Worm (Caenorhabditis elegans) whole organism, young adult: ENCODE measurements around the gene spc-2.

ENCODE experiments used
- F10E7.11 ChIP-seq: sonication (generic microtip); optimal IDR thresholded peaks from 2 replicates; lab custom pipeline; 2017; ENCODE audit warnings: mild to moderate bottlenecking, missing genetic modification characterization, moderate library complexity, missing compliant biosample characterization
- F22D6.2 ChIP-seq: sonication (generic microtip); optimal IDR thresholded peaks from 2 replicates; lab custom pipeline; 2016; ENCODE audit warnings: mild to moderate bottlenecking, missing genetic modification characterization, missing compliant biosample characterization
- F33H1.4 ChIP-seq: fragments of 200-800 bp; sonication (Bioruptor generic); IDR thresholded peaks from 2 replicates; pipeline ENCODE4 v1.3.6; 2022; ENCODE audit warnings: missing genetic modification reagents, missing genetic modification characterization, missing compliant biosample characterization
- F37B4.10 ChIP-seq: fragments of 200-800 bp; sonication (Bioruptor generic); IDR thresholded peaks from 2 replicates; pipeline ENCODE4 v1.3.6; 2022; ENCODE audit warnings: missing genetic modification characterization, missing compliant biosample characterization
- F39B2.1 ChIP-seq: fragments of 200-800 bp; sonication (Bioruptor generic); IDR thresholded peaks from 2 replicates; pipeline ENCODE4 v1.3.6; 2022; ENCODE audit warnings: missing genetic modification reagents, missing genetic modification characterization, missing compliant biosample characterization
- F57A8.1 ChIP-seq: fragments of 200-800 bp; sonication (Bioruptor generic); optimal IDR thresholded peaks from 2 replicates; lab custom pipeline; 2018; ENCODE audit warnings: mild to moderate bottlenecking, missing genetic modification characterization, moderate library complexity, missing compliant biosample characterization
- Y56A3A.18 ChIP-seq: fragments of 200-800 bp; sonication (Bioruptor generic); IDR thresholded peaks from 2 replicates; pipeline ENCODE4 v1.3.6; 2022; ENCODE audit warnings: missing genetic modification reagents, missing genetic modification characterization, missing compliant biosample characterization
- Y79H2A.3 ChIP-seq: fragments of 200-800 bp; sonication (Bioruptor generic); conservative IDR thresholded peaks from 2 replicates; pipeline ENCODE4 v1.3.6; 2022; ENCODE audit warnings: missing genetic modification reagents, missing genetic modification characterization, missing compliant biosample characterization
- ZK185.1 ChIP-seq: sonication (generic microtip); optimal IDR thresholded peaks from 2 replicates; lab custom pipeline; 2016; ENCODE audit warnings: mild to moderate bottlenecking, missing genetic modification characterization, missing compliant biosample characterization; ENCODE audit not compliant: poor library complexity, severe bottlenecking
- ama-1 ChIP-seq, 3 experiments: fragments of 150-350 bp in 1 of 3; sonication (generic microtip) in 2 of 3; optimal IDR thresholded peaks; 2 replicates each; lab custom pipeline; 2014 to 2018; ENCODE audit warnings: missing biosample characterization in 2 of 3, missing genetic modification characterization in 2 of 3, missing genetic modification reagents in 2 of 3
- aptf-2 ChIP-seq: fragments of 200-800 bp; sonication (Bioruptor generic); conservative IDR thresholded peaks from 2 replicates; pipeline ENCODE4 v1.3.6; 2022; ENCODE audit warnings: missing genetic modification reagents, missing genetic modification characterization, missing compliant biosample characterization
- aptf-3 ChIP-seq: fragments of 200-800 bp; sonication (Bioruptor generic); IDR thresholded peaks from 2 replicates; pipeline ENCODE4 v1.3.6; 2022; ENCODE audit warnings: missing genetic modification characterization, missing compliant biosample characterization
- cebp-1 ChIP-seq, 2 experiments: fragments of 200-800 bp in 1 of 2; sonication (Bioruptor generic) in 1 of 2; sonication (generic microtip) in 1 of 2; IDR thresholded peaks in 1 of 2; optimal IDR thresholded peaks in 1 of 2; 2 replicates each; pipeline versions ENCODE4 v1.3.6 to Lab custom; 2017 to 2022; ENCODE audit warnings: missing compliant biosample characterization in 2 of 2, missing genetic modification characterization in 2 of 2, mild to moderate bottlenecking in 1 of 2, missing genetic modification reagents in 1 of 2, moderate library complexity in 1 of 2
- ceh-100 ChIP-seq: fragments of 200-800 bp; sonication (Bioruptor generic); IDR thresholded peaks from 2 replicates; pipeline ENCODE4 v1.3.6; 2022; ENCODE audit warnings: missing genetic modification reagents, missing genetic modification characterization, missing compliant biosample characterization
- efl-1 ChIP-seq: fragments of 150-350 bp; optimal IDR thresholded peaks from 2 replicates; lab custom pipeline; 2014; ENCODE audit warnings: missing biosample characterization, missing genetic modification reagents, missing genetic modification characterization
- ekl-4 ChIP-seq: fragments of 200-800 bp; sonication (Bioruptor generic); IDR thresholded peaks from 2 replicates; pipeline ENCODE4 v1.3.6; 2022; ENCODE audit warnings: missing genetic modification reagents, missing genetic modification characterization, missing compliant biosample characterization
- him-1 ChIP-seq: sonication (generic microtip); optimal IDR thresholded peaks from 2 replicates; lab custom pipeline; 2016; ENCODE audit warnings: missing genotype, missing genetic modification reagents, missing genetic modification characterization, missing compliant biosample characterization
- hsf-1 ChIP-seq: fragments of 200-800 bp; sonication (Bioruptor generic); IDR thresholded peaks from 2 replicates; pipeline ENCODE4 v1.3.6; 2022; ENCODE audit warnings: missing genetic modification reagents, missing genetic modification characterization, missing compliant biosample characterization
- lag-1 ChIP-seq: fragments of 200-800 bp; sonication (Bioruptor generic); IDR thresholded peaks from 2 replicates; pipeline ENCODE4 v1.3.6; 2022; ENCODE audit warnings: missing genetic modification reagents, missing genetic modification characterization, missing compliant biosample characterization
- let-607 ChIP-seq, 2 experiments: fragments of 200-800 bp in 1 of 2; sonication (Bioruptor generic) in 1 of 2; sonication (generic microtip) in 1 of 2; optimal IDR thresholded peaks; 2 replicates each; lab custom pipeline; 2016 to 2018; ENCODE audit warnings: mild to moderate bottlenecking in 2 of 2, missing compliant biosample characterization in 2 of 2, missing genetic modification characterization in 2 of 2, moderate library complexity in 2 of 2, missing genotype in 1 of 2
- madf-3 ChIP-seq: fragments of 200-800 bp; sonication (Bioruptor generic); IDR thresholded peaks from 2 replicates; pipeline ENCODE4 v1.3.6; 2022; ENCODE audit warnings: missing genetic modification reagents, missing genetic modification characterization, missing compliant biosample characterization
- mes-4 ChIP-seq: sonication (generic microtip); optimal IDR thresholded peaks from 2 replicates; lab custom pipeline; 2016; ENCODE audit warnings: missing genotype, missing genetic modification characterization, missing compliant biosample characterization
- mxl-1 ChIP-seq: sonication (generic microtip); optimal IDR thresholded peaks from 2 replicates; lab custom pipeline; 2016; ENCODE audit warnings: missing genetic modification characterization, missing compliant biosample characterization
- nhr-80 ChIP-seq: sonication (generic microtip); optimal IDR thresholded peaks from 2 replicates; lab custom pipeline; 2016; ENCODE audit warnings: missing genetic modification characterization, missing compliant biosample characterization
- pha-4 ChIP-seq: fragments of 150-350 bp; sonication (generic microtip); optimal IDR thresholded peaks from 2 replicates; lab custom pipeline; 2014; ENCODE audit warnings: missing biosample characterization, missing genetic modification reagents, missing genetic modification characterization
- rcor-1 ChIP-seq: fragments of 200-800 bp; sonication (Bioruptor generic); IDR thresholded peaks from 2 replicates; pipeline ENCODE4 v1.3.6; 2022; ENCODE audit warnings: missing genetic modification reagents, missing genetic modification characterization, missing compliant biosample characterization
- rec-8 ChIP-seq, 2 experiments: sonication (generic microtip); optimal IDR thresholded peaks; 2 replicates each; lab custom pipeline; 2016; ENCODE audit warnings: mild to moderate bottlenecking in 2 of 2, missing genetic modification characterization in 2 of 2, missing genetic modification reagents in 2 of 2, missing genotype in 2 of 2, missing biosample characterization in 1 of 2, missing compliant biosample characterization in 1 of 2, moderate library complexity in 1 of 2
- rpc-1 ChIP-seq, 2 experiments: fragments of 150-350 bp in 1 of 2; sonication (generic microtip) in 1 of 2; optimal IDR thresholded peaks; 2 replicates each; lab custom pipeline; 2014 to 2018; ENCODE audit warnings: missing biosample characterization in 1 of 2, missing genetic modification characterization in 1 of 2, missing genetic modification reagents in 1 of 2, missing genotype in 1 of 2
- sea-2 ChIP-seq: fragments of 200-800 bp; sonication (Bioruptor generic); IDR thresholded peaks from 2 replicates; pipeline ENCODE4 v1.3.6; 2022; ENCODE audit warnings: missing genetic modification characterization, missing compliant biosample characterization
- tbp1 ChIP-seq: fragments of 200-800 bp; sonication (Bioruptor generic); optimal IDR thresholded peaks from 2 replicates; lab custom pipeline; 2018; ENCODE audit warnings: mild to moderate bottlenecking, missing genetic modification characterization, missing compliant biosample characterization
- ztf-6 ChIP-seq: fragments of 200-800 bp; sonication (Bioruptor generic); IDR thresholded peaks from 2 replicates; pipeline ENCODE4 v1.3.6; 2022; ENCODE audit warnings: missing genetic modification reagents, missing genetic modification characterization, missing compliant biosample characterization

spc-2 gene

DNA sequence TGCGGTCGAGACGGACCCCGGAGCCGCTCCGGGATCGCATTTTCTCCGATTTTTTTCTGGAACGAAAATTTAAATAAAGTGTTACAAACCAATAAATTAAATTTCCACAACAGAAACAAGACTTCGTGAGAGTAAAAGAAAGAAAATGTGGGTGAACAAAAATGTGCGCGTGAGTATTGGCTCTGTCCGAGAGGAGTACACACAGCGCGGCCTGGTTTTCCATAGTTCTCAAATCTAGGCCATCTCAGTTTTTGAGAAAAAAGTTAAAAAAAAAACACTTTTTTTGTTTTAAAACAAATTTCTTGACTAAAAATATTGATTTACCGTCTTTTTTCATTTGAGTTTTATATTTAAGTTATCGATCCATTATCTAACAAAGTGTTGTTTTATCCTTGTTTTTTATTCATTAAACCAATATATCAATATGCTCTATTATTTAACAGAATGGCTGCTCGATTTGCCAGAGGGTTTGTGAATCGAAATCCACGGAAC lies 37.1 kb upstream of the spc-2 start, which contains the start of the genes C14B9.8 and mrpl-18 (continued):
- no peak for TF ChIP-seq cebp-1 (GFP tag; IDR thresholded peaks at IDR 0.05; lab: Robert Waterston, UW)
- TF ChIP-seq cebp-1 (tag; optimal IDR thresholded peaks at IDR 0.05; lab: Kevin White, UChicago), result no peak
- no peak for TF ChIP-seq sea-2 (GFP tag; lab: Robert Waterston, UW)
- no peak for TF ChIP-seq lag-1 (GFP tag; lab: Robert Waterston, UW)
- no peak for TF ChIP-seq F57A8.1 (GFP tag; lab: Kevin White, UChicago)
- TF ChIP-seq F22D6.2 (tag; lab: Kevin White, UChicago), result no peak
- TF ChIP-seq aptf-2, result no peak
- no peak for TF ChIP-seq ztf-6 (GFP tag; lab: Robert Waterston, UW)
- no peak for TF ChIP-seq tbp1
- TF ChIP-seq him-1 (tag; lab: Kevin White, UChicago), result peak; percentile 29
- peak; percentile 58; the same call in 1 of the 2 replicates for TF ChIP-seq ceh-100
- 0 out of 2 replicates have a peak, but pooled peaks have one; percentile 32 for TF ChIP-seq ekl-4
- peak; percentile 82 for TF ChIP-seq ZK185.1 (tag; lab: Kevin White, UChicago)
- no peak for TF ChIP-seq rpc-1 (optimal IDR thresholded peaks at IDR 0.05; lab: Kevin White, UChicago)
- TF ChIP-seq rpc-1 (tag; optimal IDR thresholded peaks at IDR 0.05; lab: Kevin White, UChicago), result no peak
- TF ChIP-seq efl-1 (GFP tag; lab: Kevin White, UChicago), result no peak
- no peak for TF ChIP-seq hsf-1 (GFP tag; lab: Robert Waterston, UW)
- TF ChIP-seq F39B2.1 (GFP tag; lab: Robert Waterston, UW), result no peak

DNA sequence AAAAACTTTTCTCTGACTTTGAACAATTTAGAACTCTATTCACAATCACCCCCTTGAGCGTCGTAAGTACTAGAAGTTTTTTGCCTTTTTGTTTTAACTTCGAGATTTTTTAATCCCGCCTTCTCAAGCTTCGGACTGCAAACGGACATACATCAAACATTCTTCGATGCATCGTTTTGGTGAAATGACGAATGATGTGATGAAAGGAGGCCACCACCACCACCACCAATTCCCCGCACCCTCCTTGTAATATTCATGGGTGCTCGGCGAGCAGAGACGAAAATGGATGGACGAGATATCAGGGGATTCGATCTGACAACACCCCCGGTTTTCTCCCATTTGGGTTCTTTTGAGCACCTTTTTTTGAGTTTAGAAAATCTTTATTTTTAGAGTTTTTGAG lies 35.7 kb upstream of the spc-2 start:
- TF ChIP-seq hsf-1 (GFP tag; lab: Robert Waterston, UW), result 0 out of 2 replicates have a peak, but pooled peaks have one; percentile 30
- TF ChIP-seq F10E7.11, result no peak
- TF ChIP-seq sea-2 (GFP tag; lab: Robert Waterston, UW), result no peak
- 0 out of 2 replicates have a peak, but pooled peaks have one; percentile 39 for TF ChIP-seq madf-3 (GFP tag; lab: Robert Waterston, UW)

DNA sequence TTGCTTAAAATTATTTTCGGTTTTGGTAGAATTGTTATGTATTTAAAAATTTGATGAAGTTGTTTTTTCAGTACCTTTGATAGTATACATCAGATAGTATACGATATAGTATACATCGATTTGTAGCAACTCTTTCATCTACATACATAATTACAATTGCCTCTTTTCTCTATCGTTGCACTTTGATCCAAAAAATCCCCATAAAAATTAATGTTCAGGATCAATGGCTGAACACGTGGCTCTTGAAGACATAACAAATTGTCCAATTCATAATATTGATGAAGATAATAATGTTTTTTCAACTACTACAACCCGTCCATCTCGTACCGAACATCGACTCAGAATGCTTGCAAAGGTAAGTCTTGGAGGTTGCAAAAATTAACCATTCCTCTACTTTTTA lies 32.9 kb upstream of the spc-2 start, which contains the start of gene D2007.2:
Gene D2007.2 (plus strand): TSS at position 213 of the 400 bp plus-strand sequence.
- TF ChIP-seq rec-8 (tag; optimal IDR thresholded peaks at IDR 0.05; lab: Kevin White, UChicago) (no peak), rcor-1 (no peak), mes-4 (tag; lab: Kevin White, UChicago) (no peak), Y56A3A.18 (GFP tag; lab: Robert Waterston, UW) (no peak), Y79H2A.3 (GFP tag; lab: Robert Waterston, UW) (no peak), mxl-1 (tag; lab: Kevin White, UChicago) (no peak), F33H1.4 (GFP tag; lab: Robert Waterston, UW) (no peak), pha-4 (tag; lab: Kevin White, UChicago) (no peak), nhr-80 (tag; lab: Kevin White, UChicago) (no peak), ama-1 (optimal IDR thresholded peaks at IDR 0.05; lab: Kevin White, UChicago) (no peak), ama-1 (GFP tag; optimal IDR thresholded peaks at IDR 0.05; lab: Kevin White, UChicago) (no peak), F37B4.10 (GFP tag; lab: Robert Waterston, UW) (no peak)

DNA sequence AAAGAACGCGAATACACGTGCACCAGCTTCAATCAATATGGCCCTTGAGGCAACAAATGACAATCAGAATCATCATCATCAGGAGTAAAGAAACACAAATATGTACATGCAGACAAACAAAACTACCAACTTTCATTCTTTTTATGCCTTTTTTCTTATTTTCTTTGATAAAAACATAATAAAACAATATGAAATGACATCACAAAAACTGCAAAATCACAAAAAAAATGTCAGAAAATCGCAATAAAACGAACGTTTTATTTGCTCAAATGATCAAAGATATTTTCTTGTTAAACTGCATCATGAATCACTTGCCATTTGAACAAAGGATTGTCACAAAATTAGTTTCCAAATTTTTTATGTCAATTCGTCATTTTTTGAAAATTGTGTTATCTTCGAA lies 27.3 kb upstream of the spc-2 start:
- no peak for TF ChIP-seq aptf-3
- TF ChIP-seq nhr-80 (tag; lab: Kevin White, UChicago), result peak; percentile 38
- TF ChIP-seq let-607 (tag; optimal IDR thresholded peaks at IDR 0.05; lab: Kevin White, UChicago), result peak in 1 of 2 experiments; percentile 17
